Fruit fly (Drosophila melanogaster): ENCODE measurements around the gene ssp6.

The ssp6 gene

DNA sequence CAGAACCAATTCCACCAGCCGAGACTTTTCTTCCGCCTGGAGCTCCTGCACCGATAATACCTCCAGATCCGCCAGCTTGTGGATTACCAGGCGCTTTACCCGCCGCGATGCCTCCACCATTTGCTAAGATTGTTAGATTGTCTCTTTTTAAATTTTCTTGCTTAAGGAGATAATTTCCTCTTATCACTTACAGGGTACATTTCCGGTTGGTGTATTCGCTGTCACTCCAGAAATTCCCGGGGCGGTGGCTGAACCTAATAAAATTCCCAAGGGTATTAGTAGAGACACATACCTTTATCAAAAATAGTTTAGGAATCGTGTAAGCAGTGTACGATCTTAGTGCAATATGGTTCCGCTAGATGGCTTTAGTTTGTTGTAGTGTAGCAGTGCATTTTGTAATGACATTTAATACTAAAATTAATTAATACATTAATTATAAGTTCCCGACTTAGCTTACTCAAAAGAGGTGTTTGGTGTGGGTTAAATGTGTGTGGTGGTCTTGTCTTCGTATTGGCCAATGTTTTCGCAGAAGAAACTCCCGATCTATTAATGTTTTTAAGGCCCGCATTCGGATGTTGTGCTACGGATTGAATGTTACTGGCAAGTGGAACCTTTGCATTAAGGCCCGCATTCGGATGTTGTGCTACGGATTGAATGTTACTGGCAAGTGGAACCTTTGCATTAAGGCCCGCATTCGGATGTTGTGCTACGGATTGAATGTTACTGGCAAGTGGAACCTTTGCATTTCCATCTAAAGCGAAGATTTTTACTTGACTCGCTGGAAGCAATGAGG is 48.3 kb downstream of the ssp6 start (continued):
- no peak for TF ChIP-seq twi (tag; optimal IDR thresholded peaks at IDR 0.05)
- TF ChIP-seq ash1 (GFP tag; optimal IDR thresholded peaks at IDR 0.05): peak; percentile 77
- TF ChIP-seq CG11504 (tag; optimal IDR thresholded peaks at IDR 0.05): peak; percentile 13
- peak; percentile 70; the same call in 2 of the 3 replicates for TF ChIP-seq B-H1 (GFP tag; IDR thresholded peaks at IDR 0.05)
- TF ChIP-seq CkIIα-i1 (GFP tag; IDR thresholded peaks at IDR 0.05): no peak; the same call in 1 of the 2 replicates
- TF ChIP-seq gcm (GFP tag; optimal IDR thresholded peaks at IDR 0.05): peak; percentile 54
- TF ChIP-seq CG8944 (GFP tag; optimal IDR thresholded peaks at IDR 0.05): no peak
- no peak for TF ChIP-seq Hr78 (GFP tag; optimal IDR thresholded peaks at IDR 0.05)
- TF ChIP-seq CG14965 (GFP tag; optimal IDR thresholded peaks at IDR 0.05; ENCODE audit: borderline replicate concordance): peak; percentile 23
- TF ChIP-seq lmd (GFP tag; IDR thresholded peaks at IDR 0.05): peak; percentile 74
- peak; percentile 5 for TF ChIP-seq Abd-B (GFP tag; optimal IDR thresholded peaks at IDR 0.05)
- TF ChIP-seq CG13296 (GFP tag; optimal IDR thresholded peaks at IDR 0.05): peak; percentile 85
- TF ChIP-seq CG3838 (GFP tag; optimal IDR thresholded peaks at IDR 0.05): peak; percentile 4
- TF ChIP-seq scrt (GFP tag; optimal IDR thresholded peaks at IDR 0.05): peak; percentile 76
- TF ChIP-seq CG14710 (tag; optimal IDR thresholded peaks at IDR 0.05): peak; percentile 61
- TF ChIP-seq klu (GFP tag; IDR thresholded peaks at IDR 0.05): peak; percentile 53; the same call in 1 of the 2 replicates
- no peak for TF ChIP-seq sisA (GFP tag; IDR thresholded peaks at IDR 0.05)
- TF ChIP-seq pum (GFP tag; optimal IDR thresholded peaks at IDR 0.05): no peak
- 0 out of 2 replicates have a peak, but pooled peaks have one; percentile 39 for TF ChIP-seq CG16779 (GFP tag; IDR thresholded peaks at IDR 0.05)
- TF ChIP-seq ken (GFP tag; IDR thresholded peaks at IDR 0.05): peak; percentile 82
- peak; percentile 83 for TF ChIP-seq dati (GFP tag; IDR thresholded peaks at IDR 0.05)
- TF ChIP-seq br (optimal IDR thresholded peaks at IDR 0.05): no peak
- TF ChIP-seq chif (GFP tag; optimal IDR thresholded peaks at IDR 0.05): peak; percentile 8 to 62
- TF ChIP-seq al (GFP tag; IDR thresholded peaks at IDR 0.05): peak; percentile 73
- peak; percentile 89 for TF ChIP-seq Fer1 (GFP tag; optimal IDR thresholded peaks at IDR 0.05)
- peak; percentile 62 for TF ChIP-seq Sry-β (GFP tag; optimal IDR thresholded peaks at IDR 0.05)
- peak; percentile 3 for TF ChIP-seq CG3995 (GFP tag; optimal IDR thresholded peaks at IDR 0.05)
- TF ChIP-seq BtbVII (GFP tag; optimal IDR thresholded peaks at IDR 0.05): peak; percentile 85
- TF ChIP-seq CG1529 (GFP tag; optimal IDR thresholded peaks at IDR 0.05): peak; percentile 46
- peak; percentile 52; the same call in 1 of the 2 replicates for TF ChIP-seq peb (GFP tag; IDR thresholded peaks at IDR 0.05)
- peak; percentile 64 for TF ChIP-seq repo (GFP tag; optimal IDR thresholded peaks at IDR 0.05)
- peak; percentile 53 for TF ChIP-seq CG4360 (GFP tag; IDR thresholded peaks at IDR 0.05)
- TF ChIP-seq Atf3 (GFP tag; optimal IDR thresholded peaks at IDR 0.05): no peak
- no peak for TF ChIP-seq Trl (optimal IDR thresholded peaks at IDR 0.05)
- peak; percentile 71 for TF ChIP-seq Trl (GFP tag; optimal IDR thresholded peaks at IDR 0.05)
- peak; percentile 60 for TF ChIP-seq pfk (GFP tag; optimal IDR thresholded peaks at IDR 0.05)
- peak; percentile 82 for TF ChIP-seq CG33213 (GFP tag; optimal IDR thresholded peaks at IDR 0.05)
- no peak for TF ChIP-seq CG7963 (GFP tag; IDR thresholded peaks at IDR 0.05; ENCODE audit: partially characterized antibody)
- TF ChIP-seq ssp (GFP tag; IDR thresholded peaks at IDR 0.05): peak; percentile 96
- peak; percentile 99 for TF ChIP-seq Ets97D (GFP tag; optimal IDR thresholded peaks at IDR 0.05)
- TF ChIP-seq CG13123 (GFP tag; optimal IDR thresholded peaks at IDR 0.05): peak; percentile 24
- peak; percentile 18 for TF ChIP-seq MESR4 (GFP tag; optimal IDR thresholded peaks at IDR 0.05)
- TF ChIP-seq CG2678 (tag; optimal IDR thresholded peaks at IDR 0.05): no peak
- peak; percentile 56 for TF ChIP-seq CG12391 (tag; optimal IDR thresholded peaks at IDR 0.05)
- peak; percentile 58 for TF ChIP-seq Jarid2 (GFP tag; optimal IDR thresholded peaks at IDR 0.05)
- TF ChIP-seq ranshi (GFP tag; IDR thresholded peaks at IDR 0.05): peak; percentile 76; the same call in 1 of the 2 replicates
- TF ChIP-seq knrl (GFP tag; IDR thresholded peaks at IDR 0.05; ENCODE audit: partially characterized antibody): peak; percentile 47; the same call in 1 of the 3 replicates
- peak in 1 of 2 experiments; percentile 34 for TF ChIP-seq Pdp1 (GFP tag; optimal IDR thresholded peaks at IDR 0.05)
- TF ChIP-seq CG30020 (tag; optimal IDR thresholded peaks at IDR 0.05): peak; percentile 97

All from whole organism, embryonic.